Worm (Caenorhabditis elegans) whole organism, L4 larva: ENCODE measurements around the gene K03B4.4.

Source experiments
- lin-13 ChIP-seq: fragments of 150-350 bp; optimal IDR thresholded peaks from 2 replicates; lab custom pipeline; 2014; ENCODE audit warnings: missing biosample characterization, missing genetic modification reagents, missing genetic modification characterization
- ztf-11 ChIP-seq: fragments of 150-350 bp; optimal IDR thresholded peaks from 2 replicates; lab custom pipeline; 2014; ENCODE audit warnings: missing biosample characterization, missing genetic modification characterization

DNA sequence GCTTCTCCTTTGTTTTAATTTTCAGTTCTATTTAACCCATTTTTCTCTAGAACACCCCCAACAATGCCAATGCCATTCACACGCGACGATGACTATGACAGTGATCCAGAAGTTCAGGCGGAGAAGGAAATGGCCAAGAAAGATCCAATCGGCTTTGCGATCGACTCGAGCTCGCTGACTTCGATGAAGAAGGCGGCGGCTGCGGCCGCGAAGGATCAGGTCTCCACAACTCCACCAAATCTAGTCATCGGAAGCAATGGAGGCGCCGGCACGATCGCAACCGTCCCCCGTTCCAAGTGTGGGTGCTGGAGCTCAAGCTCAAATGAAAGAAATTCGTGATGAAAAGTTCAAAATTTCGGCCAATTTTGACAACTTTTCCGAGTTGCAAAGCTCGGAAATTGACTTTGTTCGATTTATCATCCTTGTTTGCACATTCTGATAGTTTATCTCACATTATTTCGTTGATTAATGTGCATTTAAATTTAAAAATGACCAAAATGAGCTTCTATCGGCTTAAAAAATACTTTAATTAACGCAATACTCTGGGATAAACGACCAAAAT lies 6.3 kb downstream of the K03B4.4 start, which contains the start of gene K03B4.2:
- TF ChIP-seq ztf-11 (tag; lab: Kevin White, UChicago) (no peak), lin-13 (GFP tag; lab: Kevin White, UChicago) (no peak)
